Worm (Caenorhabditis elegans) whole organism, L4 larva: Measurements from ENCODE around the gene dnj-22.
A peak's percentile ranks its signal among the peaks of the same experiment; 100 is the strongest.

Experiments used
- F37D6.2 ChIP-seq: sonication (generic microtip); optimal IDR thresholded peaks from 2 replicates; lab custom pipeline; 2016; ENCODE audit warnings: mild to moderate bottlenecking, missing genetic modification characterization, missing compliant biosample characterization
- dpl-1 ChIP-seq: fragments of 150-350 bp; optimal IDR thresholded peaks from 2 replicates; lab custom pipeline; 2014; ENCODE audit warnings: missing biosample characterization, missing genetic modification reagents, missing genetic modification characterization
- madf-9 ChIP-seq: fragments of 200-800 bp; sonication (Bioruptor generic); conservative IDR thresholded peaks from 2 replicates; pipeline ENCODE4 v1.3.6; 2022; ENCODE audit warnings: missing genetic modification reagents, missing genetic modification characterization, missing compliant biosample characterization

ce11 chrV:8462074-8462473, at the start of gene dnj-22, which contains the start of gene natc-1:
- no peak for TF ChIP-seq madf-9 (GFP tag; lab: Robert Waterston, UW)
- TF ChIP-seq F37D6.2 = no peak
- peak; percentile 72 for TF ChIP-seq dpl-1 (GFP tag; lab: Kevin White, UChicago)
